Fruit fly (Drosophila melanogaster) whole organism, wandering third instar larva: ENCODE results near the gene CG9664.

Experiments
- Abd-B ChIP-seq: fragments of >200 bp; optimal IDR thresholded peaks from 2 replicates; lab custom pipeline; 2017; ENCODE audit warnings: missing biosample characterization, missing genetic modification characterization
- CG32264 ChIP-seq: fragments of 200-800 bp; sonication (Bioruptor generic); optimal IDR thresholded peaks from 2 replicates; lab custom pipeline; 2016; ENCODE audit warnings: missing biosample characterization, missing genetic modification characterization
- CG9705 ChIP-seq: fragments of 200-800 bp; sonication (Bioruptor generic); optimal IDR thresholded peaks from 2 replicates; lab custom pipeline; 2018; ENCODE audit warnings: missing biosample characterization, mild to moderate bottlenecking, missing genetic modification characterization
- CrebA ChIP-seq: fragments of 200-800 bp; sonication (Bioruptor generic); optimal IDR thresholded peaks from 2 replicates; lab custom pipeline; 2016; ENCODE audit warnings: missing biosample characterization, mild to moderate bottlenecking, missing genetic modification characterization, borderline replicate concordance
- Dfd ChIP-seq: fragments of >200 bp; optimal IDR thresholded peaks from 2 replicates; lab custom pipeline; 2017; ENCODE audit warnings: missing biosample characterization, missing genetic modification characterization
- Dif ChIP-seq: fragments of 200-275, 200-300 bp; sonication (Bioruptor generic); optimal IDR thresholded peaks from 2 replicates; lab custom pipeline; 2018; ENCODE audit warnings: missing biosample characterization, missing genetic modification characterization; ENCODE audit not compliant: partially characterized antibody
- HLH106 ChIP-seq: fragments of 200-800 bp; optimal IDR thresholded peaks from 3 replicates; lab custom pipeline; 2019; ENCODE audit warnings: missing biosample characterization, mild to moderate bottlenecking, missing genetic modification characterization, moderate library complexity
- Hnf4 ChIP-seq: fragments of 200-800 bp; sonication (Bioruptor generic); optimal IDR thresholded peaks from 2 replicates; lab custom pipeline; 2016; ENCODE audit warnings: missing biosample characterization, mild to moderate bottlenecking, missing genetic modification characterization
- Hr78 ChIP-seq: fragments of >200 bp; optimal IDR thresholded peaks from 2 replicates; lab custom pipeline; 2017; ENCODE audit warnings: missing biosample characterization, missing genetic modification characterization
- Hr83 ChIP-seq: fragments of 200-300 bp; sonication (Bioruptor generic); optimal IDR thresholded peaks from 2 replicates; lab custom pipeline; 2016; ENCODE audit warnings: missing biosample characterization, mild to moderate bottlenecking, missing genetic modification characterization, moderate library complexity; ENCODE audit not compliant: poor library complexity, severe bottlenecking
- Jra ChIP-seq: sonication (Bioruptor generic); optimal IDR thresholded peaks from 2 replicates; lab custom pipeline; 2016; ENCODE audit warnings: missing biosample characterization, missing genetic modification characterization
- Mio ChIP-seq: sonication (Bioruptor generic); optimal IDR thresholded peaks from 2 replicates; lab custom pipeline; 2016; ENCODE audit warnings: missing biosample characterization, missing genetic modification characterization
- Myc ChIP-seq: fragments of >200 bp; optimal IDR thresholded peaks from 2 replicates; lab custom pipeline; 2017
- N ChIP-seq: fragments of >200 bp; optimal IDR thresholded peaks from 2 replicates; lab custom pipeline; 2018; ENCODE audit warnings: missing biosample characterization, missing external identifiers, missing genetic modification characterization
- OdsH ChIP-seq: fragments of 200-800 bp; sonication (Bioruptor generic); optimal IDR thresholded peaks from 2 replicates; lab custom pipeline; 2016; ENCODE audit warnings: missing biosample characterization, mild to moderate bottlenecking, missing genetic modification characterization
- Rel ChIP-seq, 2 experiments: fragments of 200-800 bp; sonication (Bioruptor generic) in 1 of 2; optimal IDR thresholded peaks; 2 replicates in 1 of 2; 3 replicates in 1 of 2; lab custom pipeline; 2016 to 2019; ENCODE audit warnings: mild to moderate bottlenecking in 2 of 2, missing biosample characterization in 2 of 2, missing genetic modification characterization in 2 of 2, moderate library complexity in 1 of 2
- Sp1 ChIP-seq: fragments of 200-800 bp; sonication (Bioruptor generic); optimal IDR thresholded peaks from 3 replicates; lab custom pipeline; 2019; ENCODE audit warnings: missing biosample characterization, mild to moderate bottlenecking, missing genetic modification characterization, moderate library complexity
- Vsx2 ChIP-seq: fragments of 200-300, 225-300 bp; sonication (Bioruptor generic); optimal IDR thresholded peaks from 2 replicates; lab custom pipeline; 2018; ENCODE audit warnings: missing biosample characterization, missing genetic modification characterization; ENCODE audit not compliant: partially characterized antibody
- br ChIP-seq: fragments of 200-800 bp; sonication (Bioruptor generic); optimal IDR thresholded peaks from 2 replicates; lab custom pipeline; 2016; ENCODE audit warnings: missing biosample characterization, missing genetic modification characterization
- brk ChIP-seq: fragments of 200-800 bp; sonication (Bioruptor generic); optimal IDR thresholded peaks from 2 replicates; lab custom pipeline; 2016; ENCODE audit warnings: missing biosample characterization, mild to moderate bottlenecking, missing genetic modification characterization
- dl ChIP-seq, 2 experiments: fragments of 175-275, 200-275 bp in 1 of 2; fragments of 200-275 bp in 1 of 2; sonication (Bioruptor generic); optimal IDR thresholded peaks; lab custom pipeline; 2018; ENCODE audit warnings: mild to moderate bottlenecking in 2 of 2, missing biosample characterization in 2 of 2, missing genetic modification characterization in 2 of 2, moderate library complexity in 2 of 2; ENCODE audit not compliant: partially characterized antibody in 2 of 2, insufficient read depth in 1 of 2
- dmrt93B ChIP-seq: fragments of 200-800 bp; sonication (Bioruptor generic); optimal IDR thresholded peaks from 2 replicates; lab custom pipeline; 2018; ENCODE audit warnings: missing biosample characterization, mild to moderate bottlenecking, missing genetic modification characterization
- dsf ChIP-seq: sonication (Bioruptor generic); optimal IDR thresholded peaks from 2 replicates; lab custom pipeline; 2016; ENCODE audit warnings: missing biosample characterization, missing genetic modification characterization, borderline replicate concordance
- ey ChIP-seq: fragments of 200-800 bp; sonication (Bioruptor generic); optimal IDR thresholded peaks from 2 replicates; lab custom pipeline; 2016; ENCODE audit warnings: missing biosample characterization, missing genetic modification characterization
- foxo ChIP-seq, 2 experiments: fragments of 200-800 bp; sonication (Bioruptor generic); optimal IDR thresholded peaks; 2 replicates in 1 of 2; 3 replicates in 1 of 2; lab custom pipeline; 2016 to 2017; ENCODE audit warnings: missing biosample characterization in 2 of 2, missing genetic modification characterization in 2 of 2
- fru ChIP-seq: fragments of 200-800 bp; sonication (Bioruptor generic); optimal IDR thresholded peaks from 3 replicates; lab custom pipeline; 2016; ENCODE audit warnings: missing biosample characterization, mild to moderate bottlenecking, missing genetic modification characterization
- h ChIP-seq: fragments of 200-800 bp; sonication (Bioruptor generic); optimal IDR thresholded peaks from 3 replicates; lab custom pipeline; 2016; ENCODE audit warnings: missing biosample characterization, mild to moderate bottlenecking, missing genetic modification characterization
- jim ChIP-seq: fragments of 175-275, 200-325 bp; sonication (Bioruptor generic); optimal IDR thresholded peaks from 2 replicates; lab custom pipeline; 2016; ENCODE audit warnings: missing biosample characterization, mild to moderate bottlenecking, missing genetic modification characterization
- lola ChIP-seq: fragments of >200 bp; optimal IDR thresholded peaks from 2 replicates; lab custom pipeline; 2017; ENCODE audit warnings: missing biosample characterization, missing genetic modification characterization
- pan ChIP-seq: fragments of >200 bp; optimal IDR thresholded peaks from 2 replicates; lab custom pipeline; 2017
- rgr ChIP-seq: fragments of 200-800 bp; sonication (Bioruptor generic); optimal IDR thresholded peaks from 3 replicates; lab custom pipeline; 2016; ENCODE audit warnings: missing biosample characterization, mild to moderate bottlenecking, missing genetic modification characterization
- sage ChIP-seq: fragments of 200-800 bp; sonication (Bioruptor generic); optimal IDR thresholded peaks from 2 replicates; lab custom pipeline; 2016; ENCODE audit warnings: missing biosample characterization, mild to moderate bottlenecking, missing genetic modification characterization
- sv ChIP-seq: fragments of 200-800 bp; sonication (Bioruptor generic); optimal IDR thresholded peaks from 3 replicates; lab custom pipeline; 2016; ENCODE audit warnings: missing biosample characterization, missing genetic modification characterization
- tai ChIP-seq: sonication (Bioruptor generic); optimal IDR thresholded peaks from 2 replicates; lab custom pipeline; 2016; ENCODE audit warnings: missing biosample characterization, missing genetic modification characterization
- usp ChIP-seq: fragments of >200 bp; optimal IDR thresholded peaks from 2 replicates; lab custom pipeline; 2017; ENCODE audit warnings: missing biosample characterization, missing genetic modification characterization
- woc ChIP-seq: sonication (Bioruptor generic); optimal IDR thresholded peaks from 2 replicates; lab custom pipeline; 2016; ENCODE audit warnings: missing biosample characterization, mild to moderate bottlenecking, missing genetic modification characterization

The CG9664 gene

dm6 chr2L:3303893-3304292, 9.4 kb upstream of the CG9664 start, which contains the start of gene CG3277:
CG3277 (plus strand) TSS chr2L:3304100.
- TF ChIP-seq Sp1 (GFP tag; lab: Kevin White, UChicago) (no peak), fru (GFP tag; lab: Kevin White, UChicago) (peak; percentile 84), Jra (GFP tag; lab: Kevin White, UChicago) (no peak), woc (GFP tag; lab: Kevin White, UChicago) (no peak), lola (GFP tag; lab: Kevin White, UChicago) (no peak), Hnf4 (no peak), foxo (GFP tag; optimal IDR thresholded peaks at IDR 0.05; lab: Kevin White, UChicago) (no peak)

- peak; percentile 66 for TF ChIP-seq br (GFP tag; lab: Kevin White, UChicago)
- no peak for TF ChIP-seq dmrt93B (GFP tag; lab: Kevin White, UChicago)
- peak; percentile 37 for TF ChIP-seq Jra (GFP tag; lab: Kevin White, UChicago)
- TF ChIP-seq lola (GFP tag; lab: Kevin White, UChicago): no peak
- TF ChIP-seq Hnf4: peak; percentile 61
- peak; percentile 55 for TF ChIP-seq Dif (GFP tag; lab: Kevin White, UChicago)
- TF ChIP-seq OdsH (GFP tag; lab: Kevin White, UChicago): peak; percentile 52
- no peak for TF ChIP-seq brk (GFP tag; lab: Kevin White, UChicago)
- no peak for TF ChIP-seq Myc (lab: Kevin White, UChicago)
- peak; percentile 13 for TF ChIP-seq sage (GFP tag; lab: Kevin White, UChicago)
- TF ChIP-seq Mio (GFP tag; lab: Kevin White, UChicago): no peak
- TF ChIP-seq usp (GFP tag; lab: Kevin White, UChicago): no peak
- no peak for TF ChIP-seq Hr78 (GFP tag; lab: Kevin White, UChicago)
- peak; percentile 34 for TF ChIP-seq woc (GFP tag; lab: Kevin White, UChicago)
- peak; percentile 47 for TF ChIP-seq Vsx2 (GFP tag; lab: Kevin White, UChicago)
- TF ChIP-seq fru (GFP tag; lab: Kevin White, UChicago): peak; percentile 43
- peak; percentile 42 to 58 for TF ChIP-seq dl (GFP tag; optimal IDR thresholded peaks at IDR 0.05; lab: Kevin White, UChicago; ENCODE audit: insufficient read depth in 1 of 2, partially characterized antibody in 2 of 2)
- peak; percentile 80 for TF ChIP-seq h (GFP tag; lab: Kevin White, UChicago)
- no peak for TF ChIP-seq Rel (GFP tag; optimal IDR thresholded peaks at IDR 0.05; lab: Kevin White, UChicago)
- TF ChIP-seq Rel (tag; optimal IDR thresholded peaks at IDR 0.05; lab: Kevin White, UChicago): peak; percentile 81
- TF ChIP-seq HLH106 (tag; lab: Kevin White, UChicago): peak; percentile 38
- TF ChIP-seq CG9705 (GFP tag; lab: Kevin White, UChicago): no peak
- TF ChIP-seq CG32264 (GFP tag; lab: Kevin White, UChicago): no peak
- peak; percentile 57 for TF ChIP-seq Sp1 (GFP tag; lab: Kevin White, UChicago)
- peak; percentile 13 for TF ChIP-seq Hr83
- TF ChIP-seq N (GFP tag; lab: Kevin White, UChicago): no peak
- peak; percentile 80 for TF ChIP-seq rgr
- TF ChIP-seq CrebA (GFP tag; lab: Kevin White, UChicago): peak; percentile 46
- peak; percentile 43 for TF ChIP-seq ey (GFP tag; lab: Kevin White, UChicago)
- TF ChIP-seq foxo (GFP tag; optimal IDR thresholded peaks at IDR 0.05; lab: Kevin White, UChicago): peak in 1 of 2 experiments; percentile 66
- no peak for TF ChIP-seq Abd-B (GFP tag; lab: Kevin White, UChicago)
- TF ChIP-seq sv (GFP tag; lab: Kevin White, UChicago): peak; percentile 0
Measured at dm6 chr2L:3302958-3303842, 8.7 kb upstream of the CG9664 start, which contains the start of gene CG9663. CG9663 (minus strand) TSS chr2L:3303130.

- TF ChIP-seq Mio (GFP tag; lab: Kevin White, UChicago) (peak; percentile 96), tai (GFP tag; lab: Kevin White, UChicago) (peak; percentile 99), OdsH (GFP tag; lab: Kevin White, UChicago) (peak; percentile 100), Myc (lab: Kevin White, UChicago) (peak; percentile 18), lola (GFP tag; lab: Kevin White, UChicago) (no peak), rgr (peak; percentile 100), ey (GFP tag; lab: Kevin White, UChicago) (peak; percentile 100), Dif (GFP tag; lab: Kevin White, UChicago) (peak; percentile 39), Vsx2 (GFP tag; lab: Kevin White, UChicago) (no peak), CG32264 (GFP tag; lab: Kevin White, UChicago) (peak; percentile 99), Sp1 (GFP tag; lab: Kevin White, UChicago) (peak; percentile 100), woc (GFP tag; lab: Kevin White, UChicago) (peak; percentile 99), dsf (peak; percentile 97), dmrt93B (GFP tag; lab: Kevin White, UChicago) (peak; percentile 100), pan (lab: Kevin White, UChicago) (no peak), Jra (GFP tag; lab: Kevin White, UChicago) (peak; percentile 99), h (GFP tag; lab: Kevin White, UChicago) (peak; percentile 100), foxo (GFP tag; optimal IDR thresholded peaks at IDR 0.05; lab: Kevin White, UChicago) (peak; percentile 98 to 100), jim (GFP tag; lab: Kevin White, UChicago) (peak; percentile 96), Dfd (GFP tag; lab: Kevin White, UChicago) (peak; percentile 96), N (GFP tag; lab: Kevin White, UChicago) (peak; percentile 5), Hr78 (GFP tag; lab: Kevin White, UChicago) (no peak), br (GFP tag; lab: Kevin White, UChicago) (peak; percentile 100), CrebA (GFP tag; lab: Kevin White, UChicago) (peak; percentile 97), usp (GFP tag; lab: Kevin White, UChicago) (peak; percentile 60), fru (GFP tag; lab: Kevin White, UChicago) (peak; percentile 100), Hnf4 (peak; percentile 99), Rel (GFP tag; optimal IDR thresholded peaks at IDR 0.05; lab: Kevin White, UChicago) (peak; percentile 98), Rel (tag; optimal IDR thresholded peaks at IDR 0.05; lab: Kevin White, UChicago) (peak; percentile 96)
Measured at dm6 chr2L:3301755-3302499, 7.4 kb upstream of the CG9664 start.
